Worm (Caenorhabditis elegans) whole organism, L1 larva: ENCODE measurements around the gene F42A10.7.

Experiments
- C16A3.4 ChIP-seq: fragments of 150-350 bp; optimal IDR thresholded peaks from 2 replicates; lab custom pipeline; 2014; ENCODE audit warnings: missing biosample characterization, missing genetic modification characterization
- F16B12.6 ChIP-seq: fragments of 150-350 bp; optimal IDR thresholded peaks from 2 replicates; lab custom pipeline; 2014; ENCODE audit warnings: missing biosample characterization, missing genetic modification characterization
- aha-1 ChIP-seq: fragments of 150-350 bp; optimal IDR thresholded peaks from 2 replicates; lab custom pipeline; 2014; ENCODE audit warnings: missing biosample characterization, missing genetic modification characterization
- alr-1 ChIP-seq: fragments of 200-800 bp; sonication (Bioruptor generic); optimal IDR thresholded peaks from 2 replicates; lab custom pipeline; 2018; ENCODE audit warnings: borderline replicate concordance, mild to moderate bottlenecking, missing genetic modification characterization, missing compliant biosample characterization
- aly-2 ChIP-seq: fragments of 150-350 bp; optimal IDR thresholded peaks from 2 replicates; lab custom pipeline; 2014; ENCODE audit warnings: missing biosample characterization, missing genetic modification characterization
- blmp-1 ChIP-seq: fragments of 150-350 bp; optimal IDR thresholded peaks from 2 replicates; lab custom pipeline; 2014; ENCODE audit warnings: missing biosample characterization, missing genetic modification characterization
- ceh-63 ChIP-seq: fragments of 200-800 bp; sonication (Bioruptor generic); optimal IDR thresholded peaks from 2 replicates; lab custom pipeline; 2018; ENCODE audit warnings: mild to moderate bottlenecking, missing genetic modification characterization, missing compliant biosample characterization
- ceh-90 ChIP-seq: sonication (generic microtip); optimal IDR thresholded peaks from 2 replicates; lab custom pipeline; 2016; ENCODE audit warnings: missing genetic modification characterization, missing compliant biosample characterization
- ces-1 ChIP-seq: fragments of 150-350 bp; optimal IDR thresholded peaks from 2 replicates; lab custom pipeline; 2014; ENCODE audit warnings: missing biosample characterization, missing genetic modification reagents, missing genetic modification characterization
- dpl-1 ChIP-seq, 3 experiments: fragments of 150-350 bp in 2 of 3; sonication (generic microtip) in 1 of 3; optimal IDR thresholded peaks; 2 replicates each; lab custom pipeline; 2014 to 2017; ENCODE audit warnings: missing biosample characterization in 3 of 3, missing genetic modification characterization in 3 of 3, missing genetic modification reagents in 3 of 3
- dsc-1 ChIP-seq: sonication (generic microtip); optimal IDR thresholded peaks from 2 replicates; lab custom pipeline; 2016; ENCODE audit warnings: mild to moderate bottlenecking, missing genetic modification characterization, missing compliant biosample characterization
- efl-1 ChIP-seq, 4 experiments: fragments of 150-350 bp; optimal IDR thresholded peaks in 3 of 4; peaks in 1 of 4; 1 replicate in 1 of 4; 2 replicates in 3 of 4; lab custom pipeline; 2014; ENCODE audit warnings: missing biosample characterization in 2 of 4, missing genetic modification characterization in 2 of 4, missing genetic modification reagents in 2 of 4
- egl-13 ChIP-seq: sonication (generic microtip); optimal IDR thresholded peaks from 2 replicates; lab custom pipeline; 2016; ENCODE audit warnings: missing genotype, missing genetic modification reagents, missing genetic modification characterization, missing compliant biosample characterization
- egl-27 ChIP-seq, 2 experiments: fragments of 150-350 bp in 1 of 2; sonication (generic microtip); optimal IDR thresholded peaks; 3 replicates each; lab custom pipeline; 2017 to 2018; ENCODE audit warnings: missing biosample characterization in 2 of 2, missing genetic modification characterization in 2 of 2, missing genetic modification reagents in 2 of 2
- elt-2 ChIP-seq: sonication (generic microtip); optimal IDR thresholded peaks from 2 replicates; lab custom pipeline; 2016; ENCODE audit warnings: missing genetic modification characterization, mild to moderate bottlenecking, inconsistent platforms, missing compliant biosample characterization, missing genetic modification reagents
- ets-5 ChIP-seq: fragments of 200-800 bp; sonication (Bioruptor generic); IDR thresholded peaks from 2 replicates; pipeline ENCODE4 v1.3.6; 2022; ENCODE audit warnings: missing genetic modification characterization, missing compliant biosample characterization
- fkh-10 ChIP-seq: sonication (generic microtip); optimal IDR thresholded peaks from 2 replicates; lab custom pipeline; 2017; ENCODE audit warnings: missing biosample characterization, missing genetic modification reagents, missing genetic modification characterization
- fkh-8 ChIP-seq: sonication (generic microtip); optimal IDR thresholded peaks from 2 replicates; lab custom pipeline; 2016; ENCODE audit warnings: mild to moderate bottlenecking, missing genetic modification characterization, missing compliant biosample characterization
- hlh-17 ChIP-seq: fragments of 200-800 bp; sonication (Bioruptor generic); optimal IDR thresholded peaks from 2 replicates; lab custom pipeline; 2018; ENCODE audit warnings: missing genetic modification characterization, mild to moderate bottlenecking, missing compliant biosample characterization, moderate library complexity, borderline replicate concordance
- hlh-4 ChIP-seq: sonication (generic microtip); optimal IDR thresholded peaks from 2 replicates; lab custom pipeline; 2016; ENCODE audit warnings: mild to moderate bottlenecking, missing genetic modification characterization, missing compliant biosample characterization
- hpl-2 ChIP-seq: fragments of 150-350 bp; optimal IDR thresholded peaks from 2 replicates; lab custom pipeline; 2014; ENCODE audit warnings: missing biosample characterization, missing genetic modification reagents, missing genetic modification characterization
- irx-1 ChIP-seq: sonication (generic microtip); optimal IDR thresholded peaks from 2 replicates; lab custom pipeline; 2016; ENCODE audit warnings: missing genetic modification characterization, missing compliant biosample characterization
- isw-1 ChIP-seq: fragments of 200-800 bp; sonication (Bioruptor generic); IDR thresholded peaks from 2 replicates; pipeline ENCODE4 v1.3.6; 2022; ENCODE audit warnings: missing genetic modification characterization, missing compliant biosample characterization
- jun-1 ChIP-seq: fragments of 150-350 bp; optimal IDR thresholded peaks from 2 replicates; lab custom pipeline; 2014; ENCODE audit warnings: missing biosample characterization, missing genetic modification reagents, missing genetic modification characterization
- lin-13 ChIP-seq: fragments of 150-350 bp; optimal IDR thresholded peaks from 2 replicates; lab custom pipeline; 2014; ENCODE audit warnings: missing biosample characterization, missing genetic modification reagents, missing genetic modification characterization
- lin-15B ChIP-seq: fragments of 150-350 bp; sonication (generic microtip); optimal IDR thresholded peaks from 3 replicates; lab custom pipeline; 2014; ENCODE audit warnings: missing biosample characterization, missing genetic modification characterization
- lin-35 ChIP-seq, 2 experiments: fragments of 150-350 bp; optimal IDR thresholded peaks; 2 replicates each; lab custom pipeline; 2014; ENCODE audit warnings: missing biosample characterization in 2 of 2, missing genetic modification characterization in 2 of 2, missing genetic modification reagents in 2 of 2
- lir-3 ChIP-seq: sonication (generic microtip); optimal IDR thresholded peaks from 2 replicates; lab custom pipeline; 2016; ENCODE audit warnings: mild to moderate bottlenecking, missing genetic modification characterization, moderate library complexity, missing compliant biosample characterization; ENCODE audit not compliant: poor library complexity
- mdl-1 ChIP-seq, 2 experiments: fragments of 150-350 bp; optimal IDR thresholded peaks; 2 replicates each; lab custom pipeline; 2014 to 2017; ENCODE audit warnings: missing biosample characterization in 2 of 2, missing genetic modification characterization in 2 of 2, inconsistent platforms in 1 of 2
- mep-1 ChIP-seq: fragments of 150-350 bp; optimal IDR thresholded peaks from 2 replicates; lab custom pipeline; 2014; ENCODE audit warnings: missing biosample characterization, missing genetic modification characterization
- nhr-11 ChIP-seq: fragments of 150-350 bp; optimal IDR thresholded peaks from 2 replicates; lab custom pipeline; 2014; ENCODE audit warnings: missing biosample characterization, missing genetic modification characterization
- nhr-237 ChIP-seq: fragments of 150-350 bp; optimal IDR thresholded peaks from 2 replicates; lab custom pipeline; 2014; ENCODE audit warnings: missing biosample characterization, missing genetic modification characterization
- nhr-28 ChIP-seq: fragments of 150-350 bp; optimal IDR thresholded peaks from 2 replicates; lab custom pipeline; 2014; ENCODE audit warnings: missing biosample characterization, missing genetic modification characterization
- nhr-47 ChIP-seq: sonication (generic microtip); optimal IDR thresholded peaks from 2 replicates; lab custom pipeline; 2016; ENCODE audit warnings: mild to moderate bottlenecking, missing genetic modification characterization, moderate library complexity, missing compliant biosample characterization
- nhr-71 ChIP-seq: sonication (generic microtip); optimal IDR thresholded peaks from 2 replicates; lab custom pipeline; 2016; ENCODE audit warnings: mild to moderate bottlenecking, missing genetic modification characterization, moderate library complexity, missing compliant biosample characterization
- nhr-76 ChIP-seq: sonication (generic microtip); optimal IDR thresholded peaks from 2 replicates; lab custom pipeline; 2017; ENCODE audit warnings: missing biosample characterization, missing genetic modification characterization
- nhr-77 ChIP-seq: fragments of 150-350 bp; optimal IDR thresholded peaks from 2 replicates; lab custom pipeline; 2014; ENCODE audit warnings: missing biosample characterization, missing genetic modification characterization
- nhr-85 ChIP-seq: sonication (generic microtip); peaks from one replicate; lab custom pipeline; 2016; ENCODE audit warnings: missing genetic modification characterization, inconsistent platforms, missing compliant biosample characterization
- nhr-90 ChIP-seq: sonication (generic microtip); optimal IDR thresholded peaks from 2 replicates; lab custom pipeline; 2016; ENCODE audit warnings: mild to moderate bottlenecking, missing genetic modification characterization, missing compliant biosample characterization; ENCODE audit not compliant: poor library complexity
- pag-3 ChIP-seq: sonication (generic microtip); optimal IDR thresholded peaks from 2 replicates; lab custom pipeline; 2017; ENCODE audit warnings: missing genetic modification characterization, mild to moderate bottlenecking, missing compliant biosample characterization, antibody characterized with exemption, borderline replicate concordance; ENCODE audit not compliant: insufficient read depth
- pax-3 ChIP-seq: fragments of 200-800 bp; sonication (Bioruptor generic); optimal IDR thresholded peaks from 2 replicates; lab custom pipeline; 2018; ENCODE audit warnings: mild to moderate bottlenecking, missing genetic modification characterization, moderate library complexity, missing compliant biosample characterization
- pqm-1 ChIP-seq: sonication (generic microtip); optimal IDR thresholded peaks from 3 replicates; lab custom pipeline; 2017; ENCODE audit warnings: missing biosample characterization, missing genetic modification characterization
- rnt-1 ChIP-seq: sonication (generic microtip); optimal IDR thresholded peaks from 2 replicates; lab custom pipeline; 2016; ENCODE audit warnings: mild to moderate bottlenecking, missing genetic modification characterization, moderate library complexity, missing compliant biosample characterization
- skn-1 ChIP-seq: fragments of 150-350 bp; optimal IDR thresholded peaks from 2 replicates; lab custom pipeline; 2014; ENCODE audit warnings: missing biosample characterization, missing genetic modification characterization
- snpc-4 ChIP-seq: fragments of 150-350 bp; optimal IDR thresholded peaks from 2 replicates; lab custom pipeline; 2014; ENCODE audit warnings: missing biosample characterization, missing genetic modification characterization
- snu-23 ChIP-seq: sonication (generic microtip); optimal IDR thresholded peaks from 2 replicates; lab custom pipeline; 2016; ENCODE audit warnings: missing genetic modification characterization, missing compliant biosample characterization
- sox-4 ChIP-seq: sonication (generic microtip); optimal IDR thresholded peaks from 2 replicates; lab custom pipeline; 2016; ENCODE audit warnings: missing genetic modification characterization, missing compliant biosample characterization
- sptf-1 ChIP-seq: fragments of 150-350 bp; optimal IDR thresholded peaks from 2 replicates; lab custom pipeline; 2014; ENCODE audit warnings: missing biosample characterization, missing genetic modification characterization
- sup-37 ChIP-seq: fragments of 200-800 bp; sonication (Bioruptor generic); optimal IDR thresholded peaks from 2 replicates; lab custom pipeline; 2018; ENCODE audit warnings: mild to moderate bottlenecking, missing genetic modification characterization, missing compliant biosample characterization
- tbx-2 ChIP-seq: sonication (generic microtip); optimal IDR thresholded peaks from 2 replicates; lab custom pipeline; 2016; ENCODE audit warnings: missing genetic modification characterization, missing compliant biosample characterization
- unc-62 ChIP-seq: fragments of 150-350 bp; optimal IDR thresholded peaks from 2 replicates; lab custom pipeline; 2014; ENCODE audit warnings: missing biosample characterization, missing genetic modification reagents, missing genetic modification characterization
- unc-98 ChIP-seq: fragments of 200-800 bp; sonication (Bioruptor generic); IDR thresholded peaks from 2 replicates; pipeline ENCODE4 v1.3.6; 2022; ENCODE audit warnings: missing genetic modification characterization, missing compliant biosample characterization
- vab-15 ChIP-seq: sonication (generic microtip); optimal IDR thresholded peaks from 2 replicates; lab custom pipeline; 2017; ENCODE audit warnings: missing genotype, mild to moderate bottlenecking, missing genetic modification characterization, missing compliant biosample characterization

The F42A10.7 gene

DNA sequence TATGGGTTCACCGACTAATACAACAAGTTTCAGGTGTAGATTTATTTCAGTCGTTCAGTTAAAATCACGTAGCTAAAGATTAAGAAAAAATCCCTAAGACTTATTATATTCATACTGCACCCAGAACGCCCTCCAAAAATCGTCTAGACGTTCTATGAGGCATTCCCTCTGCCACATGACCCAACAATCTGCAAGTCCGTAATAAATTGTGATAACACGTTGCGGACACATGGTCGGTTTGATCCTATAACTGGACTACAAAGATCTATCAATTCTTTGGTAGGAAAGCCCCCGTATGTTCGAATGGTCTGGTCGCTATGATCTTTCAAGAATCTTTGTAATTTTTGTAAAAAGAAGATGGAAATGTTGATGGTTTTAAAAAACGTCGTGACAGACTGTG is 37.5 kb upstream of the F42A10.7 start (continued):
- TF ChIP-seq C16A3.4 (tag; lab: Kevin White, UChicago), result no peak
- no peak for TF ChIP-seq fkh-10
- TF ChIP-seq hlh-17 (GFP tag; lab: Kevin White, UChicago), result no peak
- no peak for TF ChIP-seq mep-1
- TF ChIP-seq efl-1 (optimal IDR thresholded peaks at IDR 0.05; lab: Kevin White, UChicago), result no peak
- TF ChIP-seq efl-1 (GFP tag; optimal IDR thresholded peaks at IDR 0.05 in 1 of 2; lab: Kevin White, UChicago), result no peak
- no peak for TF ChIP-seq ces-1 (GFP tag; lab: Kevin White, UChicago)
- TF ChIP-seq elt-2 (tag; lab: Kevin White, UChicago), result no peak
- no peak for TF ChIP-seq unc-98
- no peak for TF ChIP-seq sptf-1 (tag; lab: Kevin White, UChicago)
- no peak for TF ChIP-seq snpc-4
- no peak for TF ChIP-seq pax-3 (tag; lab: Kevin White, UChicago)
- no peak for TF ChIP-seq pqm-1 (tag; lab: Kevin White, UChicago)
- no peak for TF ChIP-seq aly-2 (tag; lab: Kevin White, UChicago)
- TF ChIP-seq sox-4, result no peak
- TF ChIP-seq irx-1 (tag; lab: Kevin White, UChicago), result no peak
- TF ChIP-seq vab-15, result no peak
- no peak for TF ChIP-seq alr-1 (tag; lab: Kevin White, UChicago)
- TF ChIP-seq sup-37 (GFP tag; lab: Kevin White, UChicago), result no peak
- no peak for TF ChIP-seq lin-15B (tag; lab: Kevin White, UChicago)
- no peak for TF ChIP-seq nhr-90 (tag; lab: Kevin White, UChicago)
- TF ChIP-seq ceh-90 (tag; lab: Kevin White, UChicago), result no peak
- TF ChIP-seq skn-1 (tag; lab: Kevin White, UChicago), result no peak
- no peak for TF ChIP-seq isw-1 (GFP tag; lab: Robert Waterston, UW)
- TF ChIP-seq hpl-2, result no peak
- TF ChIP-seq nhr-77 (tag; lab: Kevin White, UChicago), result no peak
- TF ChIP-seq nhr-85, result peak; percentile 47
- TF ChIP-seq ets-5 (GFP tag; lab: Robert Waterston, UW), result no peak
- no peak for TF ChIP-seq egl-13
- TF ChIP-seq rnt-1 (tag; lab: Kevin White, UChicago), result no peak
- TF ChIP-seq pag-3 (tag; lab: Kevin White, UChicago), result no peak
- TF ChIP-seq ceh-63 (GFP tag; lab: Kevin White, UChicago), result no peak
- no peak for TF ChIP-seq unc-62 (GFP tag; lab: Kevin White, UChicago)
- TF ChIP-seq dpl-1 (GFP tag; optimal IDR thresholded peaks at IDR 0.05; lab: Kevin White, UChicago), result peak in 1 of 3 experiments; percentile 13
- no peak for TF ChIP-seq egl-27 (tag; optimal IDR thresholded peaks at IDR 0.05; lab: Kevin White, UChicago)
- no peak for TF ChIP-seq lir-3 (tag; lab: Kevin White, UChicago)
- no peak for TF ChIP-seq hlh-4
- TF ChIP-seq lin-13 (GFP tag; lab: Kevin White, UChicago), result no peak
- no peak for TF ChIP-seq nhr-47 (tag; lab: Kevin White, UChicago)
- TF ChIP-seq lin-35 (GFP tag; optimal IDR thresholded peaks at IDR 0.05; lab: Kevin White, UChicago), result peak in 1 of 2 experiments; percentile 47
- no peak for TF ChIP-seq fkh-8 (tag; lab: Kevin White, UChicago)
- no peak for TF ChIP-seq nhr-237 (tag; lab: Kevin White, UChicago)
- no peak for TF ChIP-seq aha-1 (tag; lab: Kevin White, UChicago)
- TF ChIP-seq blmp-1 (tag; lab: Kevin White, UChicago), result peak; percentile 76
- no peak for TF ChIP-seq nhr-28 (tag; lab: Kevin White, UChicago)
- TF ChIP-seq nhr-76 (tag; lab: Kevin White, UChicago), result no peak
- no peak for TF ChIP-seq snu-23 (GFP tag; lab: Kevin White, UChicago)
- no peak for TF ChIP-seq nhr-11
- no peak for TF ChIP-seq nhr-71 (tag; lab: Kevin White, UChicago)
- TF ChIP-seq jun-1, result no peak
- peak in 1 of 2 experiments; percentile 59 for TF ChIP-seq mdl-1 (tag; optimal IDR thresholded peaks at IDR 0.05; lab: Kevin White, UChicago)
- no peak for TF ChIP-seq F16B12.6 (tag; lab: Kevin White, UChicago)
- TF ChIP-seq tbx-2 (tag; lab: Kevin White, UChicago), result no peak
- no peak for TF ChIP-seq dsc-1 (tag; lab: Kevin White, UChicago)
